Worm (Caenorhabditis elegans) whole organism, young adult: ENCODE results near the gene nhr-283.

Experiments used
- B0336.3 ChIP-seq: fragments of 200-800 bp; sonication (Bioruptor generic); IDR thresholded peaks from 2 replicates; pipeline ENCODE4 v1.3.6; 2022; ENCODE audit warnings: missing genetic modification characterization, missing compliant biosample characterization
- C17E4.6 ChIP-seq: fragments of 200-800 bp; sonication (Bioruptor generic); IDR thresholded peaks from 2 replicates; pipeline ENCODE4 v1.3.6; 2022; ENCODE audit warnings: missing genetic modification reagents, missing genetic modification characterization, missing compliant biosample characterization
- F10E7.11 ChIP-seq: sonication (generic microtip); optimal IDR thresholded peaks from 2 replicates; lab custom pipeline; 2017; ENCODE audit warnings: mild to moderate bottlenecking, missing genetic modification characterization, moderate library complexity, missing compliant biosample characterization
- K12H6.12 ChIP-seq: fragments of 200-800 bp; sonication (Bioruptor generic); optimal IDR thresholded peaks from 2 replicates; lab custom pipeline; 2018; ENCODE audit warnings: mild to moderate bottlenecking, missing genetic modification characterization, missing compliant biosample characterization
- T07F8.4 ChIP-seq: sonication (generic microtip); optimal IDR thresholded peaks from 2 replicates; lab custom pipeline; 2016; ENCODE audit warnings: mild to moderate bottlenecking, missing genetic modification characterization, moderate library complexity, missing compliant biosample characterization
- Y53G8AR.9 ChIP-seq: fragments of 200-800 bp; sonication (Bioruptor generic); conservative IDR thresholded peaks from 2 replicates; pipeline ENCODE4 v1.3.6; 2022; ENCODE audit warnings: missing genetic modification reagents, missing genetic modification characterization, missing compliant biosample characterization
- Y67H2A.10 ChIP-seq: fragments of 200-800 bp; sonication (Bioruptor generic); conservative IDR thresholded peaks from 2 replicates; pipeline ENCODE4 v1.3.6; 2022; ENCODE audit warnings: missing genetic modification reagents, missing genetic modification characterization, missing compliant biosample characterization
- Y79H2A.3 ChIP-seq: fragments of 200-800 bp; sonication (Bioruptor generic); conservative IDR thresholded peaks from 2 replicates; pipeline ENCODE4 v1.3.6; 2022; ENCODE audit warnings: missing genetic modification reagents, missing genetic modification characterization, missing compliant biosample characterization
- Y95B8A.8 ChIP-seq: fragments of 200-800 bp; sonication (Bioruptor generic); IDR thresholded peaks from 2 replicates; pipeline ENCODE4 v1.3.6; 2022; ENCODE audit warnings: missing genetic modification reagents, missing genetic modification characterization, missing compliant biosample characterization
- ZK185.1 ChIP-seq: sonication (generic microtip); optimal IDR thresholded peaks from 2 replicates; lab custom pipeline; 2016; ENCODE audit warnings: mild to moderate bottlenecking, missing genetic modification characterization, missing compliant biosample characterization; ENCODE audit not compliant: poor library complexity, severe bottlenecking
- akir-1 ChIP-seq: fragments of 200-800 bp; sonication (Bioruptor generic); optimal IDR thresholded peaks from 2 replicates; lab custom pipeline; 2018; ENCODE audit warnings: mild to moderate bottlenecking, missing genetic modification characterization, moderate library complexity, missing compliant biosample characterization
- attf-5 ChIP-seq: fragments of 200-800 bp; sonication (Bioruptor generic); optimal IDR thresholded peaks from 2 replicates; lab custom pipeline; 2018; ENCODE audit warnings: mild to moderate bottlenecking, missing genetic modification characterization, missing compliant biosample characterization
- bed-1 ChIP-seq: fragments of 200-800 bp; sonication (Bioruptor generic); IDR thresholded peaks from 2 replicates; pipeline ENCODE4 v1.3.6; 2022; ENCODE audit warnings: missing genetic modification reagents, missing genetic modification characterization, missing compliant biosample characterization
- bed-2 ChIP-seq: fragments of 200-800 bp; sonication (Bioruptor generic); IDR thresholded peaks from 2 replicates; pipeline ENCODE4 v1.3.6; 2022; ENCODE audit warnings: missing genetic modification reagents, missing genetic modification characterization, missing compliant biosample characterization
- ceh-40 ChIP-seq: fragments of 200-800 bp; sonication (Bioruptor generic); IDR thresholded peaks from 2 replicates; pipeline ENCODE4 v1.3.6; 2022; ENCODE audit warnings: missing genetic modification characterization, missing compliant biosample characterization
- efl-1 ChIP-seq: fragments of 150-350 bp; optimal IDR thresholded peaks from 2 replicates; lab custom pipeline; 2014; ENCODE audit warnings: missing biosample characterization, missing genetic modification reagents, missing genetic modification characterization
- egl-18 ChIP-seq: fragments of 200-800 bp; sonication (Bioruptor generic); IDR thresholded peaks from 2 replicates; pipeline ENCODE4 v1.3.6; 2022; ENCODE audit warnings: missing genetic modification reagents, missing genetic modification characterization, missing compliant biosample characterization
- egrh-3 ChIP-seq: fragments of 200-800 bp; sonication (Bioruptor generic); IDR thresholded peaks from 2 replicates; pipeline ENCODE4 v1.3.6; 2022; ENCODE audit warnings: missing genetic modification reagents, missing genetic modification characterization, missing compliant biosample characterization
- ekl-4 ChIP-seq: fragments of 200-800 bp; sonication (Bioruptor generic); IDR thresholded peaks from 2 replicates; pipeline ENCODE4 v1.3.6; 2022; ENCODE audit warnings: missing genetic modification reagents, missing genetic modification characterization, missing compliant biosample characterization
- gei-17 ChIP-seq: fragments of 200-800 bp; sonication (Bioruptor generic); optimal IDR thresholded peaks from 2 replicates; lab custom pipeline; 2018; ENCODE audit warnings: mild to moderate bottlenecking, missing genetic modification characterization, missing compliant biosample characterization
- hlh-12 ChIP-seq: sonication (generic microtip); optimal IDR thresholded peaks from 2 replicates; lab custom pipeline; 2016; ENCODE audit warnings: missing genetic modification characterization, missing compliant biosample characterization
- hlh-26 ChIP-seq: fragments of 200-800 bp; sonication (Bioruptor generic); conservative IDR thresholded peaks from 2 replicates; pipeline ENCODE4 v1.3.6; 2022; ENCODE audit warnings: missing genetic modification reagents, missing genetic modification characterization, missing compliant biosample characterization
- let-607 ChIP-seq, 2 experiments: fragments of 200-800 bp in 1 of 2; sonication (Bioruptor generic) in 1 of 2; sonication (generic microtip) in 1 of 2; optimal IDR thresholded peaks; 2 replicates each; lab custom pipeline; 2016 to 2018; ENCODE audit warnings: mild to moderate bottlenecking in 2 of 2, missing compliant biosample characterization in 2 of 2, missing genetic modification characterization in 2 of 2, moderate library complexity in 2 of 2, missing genotype in 1 of 2
- lin-54 ChIP-seq: fragments of 200-800 bp; sonication (Bioruptor generic); optimal IDR thresholded peaks from 2 replicates; lab custom pipeline; 2018; ENCODE audit warnings: mild to moderate bottlenecking, missing genetic modification characterization, missing compliant biosample characterization
- lir-1 ChIP-seq: fragments of 200-800 bp; sonication (Bioruptor generic); conservative IDR thresholded peaks from 2 replicates; pipeline ENCODE4 v1.3.6; 2022; ENCODE audit warnings: missing genetic modification reagents, missing genetic modification characterization, missing compliant biosample characterization
- madf-3 ChIP-seq: fragments of 200-800 bp; sonication (Bioruptor generic); IDR thresholded peaks from 2 replicates; pipeline ENCODE4 v1.3.6; 2022; ENCODE audit warnings: missing genetic modification reagents, missing genetic modification characterization, missing compliant biosample characterization
- madf-6 ChIP-seq: fragments of 200-800 bp; sonication (Bioruptor generic); IDR thresholded peaks from 2 replicates; pipeline ENCODE4 v1.3.6; 2022; ENCODE audit warnings: missing genetic modification reagents, missing genetic modification characterization, missing compliant biosample characterization
- mxl-1 ChIP-seq: sonication (generic microtip); optimal IDR thresholded peaks from 2 replicates; lab custom pipeline; 2016; ENCODE audit warnings: missing genetic modification characterization, missing compliant biosample characterization
- nfya-2 ChIP-seq: fragments of 200-800 bp; sonication (Bioruptor generic); IDR thresholded peaks from 2 replicates; pipeline ENCODE4 v1.3.6; 2022; ENCODE audit warnings: missing genetic modification reagents, missing genetic modification characterization, missing compliant biosample characterization
- nfyb-1 ChIP-seq: fragments of 200-800 bp; sonication (Bioruptor generic); IDR thresholded peaks from 2 replicates; pipeline ENCODE4 v1.3.6; 2022; ENCODE audit warnings: missing genetic modification reagents, missing genetic modification characterization, missing compliant biosample characterization
- nhr-179 ChIP-seq: sonication (generic microtip); optimal IDR thresholded peaks from 2 replicates; lab custom pipeline; 2016; ENCODE audit warnings: mild to moderate bottlenecking, missing genetic modification characterization, missing compliant biosample characterization
- nhr-80 ChIP-seq: sonication (generic microtip); optimal IDR thresholded peaks from 2 replicates; lab custom pipeline; 2016; ENCODE audit warnings: missing genetic modification characterization, missing compliant biosample characterization
- nhr-90 ChIP-seq: sonication (generic microtip); optimal IDR thresholded peaks from 2 replicates; lab custom pipeline; 2016; ENCODE audit warnings: missing genotype, mild to moderate bottlenecking, missing genetic modification characterization, missing compliant biosample characterization
- rec-8 ChIP-seq, 2 experiments: sonication (generic microtip); optimal IDR thresholded peaks; 2 replicates each; lab custom pipeline; 2016; ENCODE audit warnings: mild to moderate bottlenecking in 2 of 2, missing genetic modification characterization in 2 of 2, missing genetic modification reagents in 2 of 2, missing genotype in 2 of 2, missing biosample characterization in 1 of 2, missing compliant biosample characterization in 1 of 2, moderate library complexity in 1 of 2
- sea-2 ChIP-seq: fragments of 200-800 bp; sonication (Bioruptor generic); IDR thresholded peaks from 2 replicates; pipeline ENCODE4 v1.3.6; 2022; ENCODE audit warnings: missing genetic modification characterization, missing compliant biosample characterization
- snpc-1.1 ChIP-seq: sonication (generic microtip); optimal IDR thresholded peaks from 2 replicates; lab custom pipeline; 2017; ENCODE audit warnings: missing genetic modification characterization, mild to moderate bottlenecking, missing compliant biosample characterization, antibody characterized with exemption, moderate library complexity, missing genotype, missing genetic modification reagents; ENCODE audit not compliant: insufficient read depth
- snpc-3.4 ChIP-seq: sonication (generic microtip); optimal IDR thresholded peaks from 2 replicates; lab custom pipeline; 2017; ENCODE audit warnings: missing genetic modification characterization, mild to moderate bottlenecking, missing compliant biosample characterization, antibody characterized with exemption, moderate library complexity, missing genotype, missing genetic modification reagents
- snpc-4 ChIP-seq, 5 experiments: fragments of 150-350 bp in 1 of 5; sonication (generic microtip) in 4 of 5; optimal IDR thresholded peaks; 2 replicates each; lab custom pipeline; 2014 to 2018; ENCODE audit warnings: missing genetic modification characterization in 5 of 5, missing biosample characterization in 3 of 5, antibody characterized with exemption in 2 of 5, mild to moderate bottlenecking in 2 of 5, missing compliant biosample characterization in 2 of 5, missing genotype in 2 of 5, moderate library complexity in 2 of 5, missing genetic modification reagents in 1 of 5
- sptf-2 ChIP-seq: fragments of 200-800 bp; sonication (Bioruptor generic); optimal IDR thresholded peaks from 2 replicates; lab custom pipeline; 2018; ENCODE audit warnings: mild to moderate bottlenecking, missing genetic modification characterization, missing compliant biosample characterization
- tbp1 ChIP-seq: fragments of 200-800 bp; sonication (Bioruptor generic); optimal IDR thresholded peaks from 2 replicates; lab custom pipeline; 2018; ENCODE audit warnings: mild to moderate bottlenecking, missing genetic modification characterization, missing compliant biosample characterization
- tbx-9 ChIP-seq: sonication (generic microtip); optimal IDR thresholded peaks from 2 replicates; lab custom pipeline; 2016; ENCODE audit warnings: borderline replicate concordance, missing genetic modification characterization, inconsistent platforms, missing compliant biosample characterization
- tlf-1 ChIP-seq: fragments of 200-800 bp; sonication (Bioruptor generic); optimal IDR thresholded peaks from 2 replicates; lab custom pipeline; 2018; ENCODE audit warnings: mild to moderate bottlenecking, missing genetic modification characterization, missing compliant biosample characterization
- zfh-2 ChIP-seq: fragments of 200-800 bp; sonication (Bioruptor generic); conservative IDR thresholded peaks from 2 replicates; pipeline ENCODE4 v1.3.6; 2022; ENCODE audit warnings: missing genetic modification reagents, missing genetic modification characterization, missing compliant biosample characterization
- ztf-22 ChIP-seq: fragments of 200-800 bp; sonication (Bioruptor generic); optimal IDR thresholded peaks from 2 replicates; lab custom pipeline; 2018; ENCODE audit warnings: mild to moderate bottlenecking, missing genetic modification characterization, moderate library complexity, missing compliant biosample characterization
- ztf-25 ChIP-seq: fragments of 200-800 bp; sonication (Bioruptor generic); IDR thresholded peaks from 2 replicates; pipeline ENCODE4 v1.3.6; 2022; ENCODE audit warnings: missing genetic modification reagents, missing genetic modification characterization, missing compliant biosample characterization
- ztf-3 ChIP-seq: fragments of 200-800 bp; sonication (Bioruptor generic); optimal IDR thresholded peaks from 2 replicates; lab custom pipeline; 2018; ENCODE audit warnings: mild to moderate bottlenecking, missing genetic modification characterization, missing compliant biosample characterization
- ztf-6 ChIP-seq: fragments of 200-800 bp; sonication (Bioruptor generic); IDR thresholded peaks from 2 replicates; pipeline ENCODE4 v1.3.6; 2022; ENCODE audit warnings: missing genetic modification reagents, missing genetic modification characterization, missing compliant biosample characterization

Gene nhr-283

ce11 chrV:15766122-15766594, 10.4 kb downstream of the nhr-283 start, which contains the start of the genes haf-3 and F57A10.2 (continued):
- TF ChIP-seq lir-1 (GFP tag; lab: Robert Waterston, UW) (peak; percentile 65; the same call in 1 of the 2 replicates), rec-8 (tag; optimal IDR thresholded peaks at IDR 0.05; lab: Kevin White, UChicago) (no peak), Y95B8A.8 (GFP tag; lab: Robert Waterston, UW) (no peak), T07F8.4 (tag; lab: Kevin White, UChicago) (no peak), ZK185.1 (tag; lab: Kevin White, UChicago) (peak; percentile 75), snpc-3.4 (tag; lab: Kevin White, UChicago) (peak; percentile 83), ztf-3 (GFP tag; lab: Kevin White, UChicago) (no peak), F10E7.11 (tag; lab: Kevin White, UChicago) (no peak), tlf-1 (GFP tag; lab: Kevin White, UChicago) (peak; percentile 88), mxl-1 (no peak), sea-2 (GFP tag; lab: Robert Waterston, UW) (no peak), hlh-26 (GFP tag; lab: Robert Waterston, UW) (no peak), ceh-40 (GFP tag; lab: Robert Waterston, UW) (no peak), tbx-9 (tag; lab: Kevin White, UChicago) (no peak), lin-54 (peak; percentile 99), nhr-80 (tag; lab: Kevin White, UChicago) (peak; percentile 28), snpc-4 (GFP tag; optimal IDR thresholded peaks at IDR 0.05; lab: Kevin White, UChicago) (peak; percentile 36), snpc-4 (tag; optimal IDR thresholded peaks at IDR 0.05; lab: Kevin White, UChicago) (peak; percentile 70 to 86 (median 81)), sptf-2 (GFP tag; lab: Kevin White, UChicago) (no peak), ztf-25 (GFP tag; lab: Robert Waterston, UW) (no peak), ztf-22 (GFP tag; lab: Kevin White, UChicago) (no peak), zfh-2 (GFP tag; lab: Robert Waterston, UW) (no peak), C17E4.6 (GFP tag; lab: Robert Waterston, UW) (no peak), Y53G8AR.9 (GFP tag; lab: Robert Waterston, UW) (peak; percentile 91), efl-1 (GFP tag; lab: Kevin White, UChicago) (peak; percentile 90), nhr-90 (tag; lab: Kevin White, UChicago) (no peak), madf-6 (GFP tag; lab: Robert Waterston, UW) (peak; percentile 85), attf-5 (peak; percentile 50), bed-1 (GFP tag; lab: Robert Waterston, UW) (no peak), Y67H2A.10 (GFP tag; lab: Robert Waterston, UW) (no peak), tbp1 (peak; percentile 72), egrh-3 (no peak), nfyb-1 (GFP tag; lab: Robert Waterston, UW) (peak; percentile 92), akir-1 (GFP tag; lab: Kevin White, UChicago) (no peak), let-607 (tag; optimal IDR thresholded peaks at IDR 0.05; lab: Kevin White, UChicago) (peak in 1 of 2 experiments; percentile 71), hlh-12 (tag; lab: Kevin White, UChicago) (no peak), K12H6.12 (peak; percentile 60), nhr-179 (no peak), B0336.3 (peak; percentile 86), snpc-1.1 (tag; lab: Kevin White, UChicago) (peak; percentile 46), madf-3 (GFP tag; lab: Robert Waterston, UW) (peak; percentile 81; the same call in 1 of the 2 replicates), nfya-2 (GFP tag; lab: Robert Waterston, UW) (no peak), gei-17 (GFP tag; lab: Kevin White, UChicago) (peak; percentile 48), bed-2 (GFP tag; lab: Robert Waterston, UW) (no peak), egl-18 (GFP tag; lab: Robert Waterston, UW) (no peak), ztf-6 (no peak), Y79H2A.3 (no peak), ekl-4 (GFP tag; lab: Robert Waterston, UW) (peak; percentile 82)
